Fruit fly (Drosophila melanogaster): ENCODE data around the gene CG10559.

- TF ChIP-seq psq (GFP tag; optimal IDR thresholded peaks at IDR 0.05) (no peak), Sp1 (GFP tag; optimal IDR thresholded peaks at IDR 0.05) (no peak), usp (GFP tag; optimal IDR thresholded peaks at IDR 0.05) (no peak), lola (GFP tag; optimal IDR thresholded peaks at IDR 0.05) (no peak), Hr83 (GFP tag; optimal IDR thresholded peaks at IDR 0.05; ENCODE audit: poor library complexity, severe bottlenecking) (peak; percentile 18), h (GFP tag; optimal IDR thresholded peaks at IDR 0.05) (no peak), fru (GFP tag; optimal IDR thresholded peaks at IDR 0.05) (no peak), CG32264 (GFP tag; optimal IDR thresholded peaks at IDR 0.05) (no peak), Dfd (GFP tag; optimal IDR thresholded peaks at IDR 0.05) (no peak), OdsH (GFP tag; optimal IDR thresholded peaks at IDR 0.05) (no peak), N (GFP tag; optimal IDR thresholded peaks at IDR 0.05) (no peak), CrebA (GFP tag; optimal IDR thresholded peaks at IDR 0.05; ENCODE audit: borderline replicate concordance) (no peak), Mio (GFP tag; optimal IDR thresholded peaks at IDR 0.05) (no peak)
These were observed 19.1 kb upstream of the CG10559 start, which contains the start of the genes CG10669 and CG11902 for dm6 chr3R:25335065-25335464.

Data from whole organism, wandering third instar larva.